Worm (Caenorhabditis elegans): ENCODE data around the gene srh-149.

Gene srh-149

DNA sequence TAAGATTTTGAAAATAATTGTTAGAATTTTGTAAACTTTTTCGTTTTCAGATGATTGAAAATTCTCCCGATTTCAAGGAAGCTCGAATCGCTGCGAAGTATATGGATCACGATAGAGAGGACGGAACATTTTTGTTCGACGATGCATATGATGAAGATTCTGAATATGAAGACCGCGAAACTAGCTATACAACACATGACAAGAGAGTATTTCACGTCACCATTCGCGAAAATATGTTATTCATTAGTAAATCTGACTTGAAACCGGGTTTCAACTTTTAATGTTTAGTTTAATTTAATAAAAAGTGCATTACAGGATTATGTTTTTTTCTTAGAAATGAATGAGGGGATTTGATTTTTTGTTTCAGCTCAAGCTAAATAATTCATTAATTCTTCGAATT lies 29.4 kb upstream of the srh-149 start, which contains the start of gene str-57:
Gene str-57, plus strand, starts transcription at position 301 of the 400 bp plus-strand sequence.
- TF ChIP-seq aha-1 (tag) (peak; percentile 18), lin-38 (GFP tag; IDR thresholded peaks at IDR 0.05) (no peak)

DNA sequence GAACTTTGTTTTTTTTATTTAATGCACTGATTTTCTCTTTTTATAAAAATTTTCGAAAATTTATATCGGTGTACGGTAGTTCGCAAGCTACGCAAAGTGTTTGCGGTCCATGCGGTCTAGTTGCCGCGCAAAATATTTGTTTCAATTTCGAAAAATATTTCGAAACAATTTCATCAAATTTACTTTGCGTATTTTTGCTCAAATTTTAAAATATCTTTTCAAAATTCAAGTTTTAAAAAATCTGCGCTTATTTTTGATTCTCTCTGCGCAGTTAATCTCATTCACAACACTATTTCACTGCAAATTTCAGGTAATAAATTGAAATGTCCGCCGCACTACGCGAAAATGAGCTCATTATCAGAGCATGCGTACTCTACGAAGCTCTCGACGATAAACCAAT lies 26.4 kb upstream of the srh-149 start, which contains the start of gene fbxa-197:
Gene fbxa-197, plus strand, starts transcription at position 301 of the 400 bp plus-strand sequence.
- no peak for TF ChIP-seq unc-39 (tag; optimal IDR thresholded peaks at IDR 0.05)
- TF ChIP-seq aha-1 (tag), result no peak
- no peak for TF ChIP-seq egl-27 (tag; optimal IDR thresholded peaks at IDR 0.05)
- no peak for TF ChIP-seq zip-11 (GFP tag; IDR thresholded peaks at IDR 0.05)
- TF ChIP-seq lin-13 (GFP tag; optimal IDR thresholded peaks at IDR 0.05), result no peak
- no peak for TF ChIP-seq ces-1 (GFP tag; optimal IDR thresholded peaks at IDR 0.05)

DNA sequence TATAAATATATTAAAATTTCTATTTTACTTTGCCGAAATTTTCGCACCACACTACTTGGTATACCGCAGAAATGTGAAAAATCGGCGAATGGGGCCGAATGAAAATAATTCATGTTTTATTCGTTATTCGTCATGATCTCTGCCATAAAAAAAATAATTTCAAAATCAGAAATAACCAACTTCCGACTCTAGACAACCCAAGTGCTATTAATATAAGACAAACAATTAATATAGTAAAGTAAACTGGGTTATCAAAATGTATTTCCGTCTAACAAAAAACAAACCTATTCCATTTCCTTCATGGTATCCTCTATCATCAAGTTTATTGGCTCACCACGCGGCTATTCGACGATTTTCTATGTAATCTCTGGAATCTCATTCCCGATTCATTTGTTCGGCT lies 24.8 kb upstream of the srh-149 start, which contains the start of gene srh-293:
Gene srh-293, plus strand, starts transcription at position 301 of the 400 bp plus-strand sequence.
- no peak for TF ChIP-seq hif-1 (tag; optimal IDR thresholded peaks at IDR 0.05)
- no peak for TF ChIP-seq egl-43 (GFP tag; IDR thresholded peaks at IDR 0.05)
- TF ChIP-seq ceh-28 (tag; optimal IDR thresholded peaks at IDR 0.05), result no peak
- no peak for TF ChIP-seq ces-1 (GFP tag; optimal IDR thresholded peaks at IDR 0.05)
- TF ChIP-seq lin-38 (GFP tag; IDR thresholded peaks at IDR 0.05), result no peak
- no peak for TF ChIP-seq ZK337.2 (GFP tag; IDR thresholded peaks at IDR 0.05)
- TF ChIP-seq R02D3.7 (tag; optimal IDR thresholded peaks at IDR 0.05), result no peak
- TF ChIP-seq unc-62 (GFP tag; optimal IDR thresholded peaks at IDR 0.05 in 1 of 2), result no peak
- no peak for TF ChIP-seq unc-62 (tag; optimal IDR thresholded peaks at IDR 0.05)
- no peak for TF ChIP-seq tag-97 (GFP tag; IDR thresholded peaks at IDR 0.05)

DNA sequence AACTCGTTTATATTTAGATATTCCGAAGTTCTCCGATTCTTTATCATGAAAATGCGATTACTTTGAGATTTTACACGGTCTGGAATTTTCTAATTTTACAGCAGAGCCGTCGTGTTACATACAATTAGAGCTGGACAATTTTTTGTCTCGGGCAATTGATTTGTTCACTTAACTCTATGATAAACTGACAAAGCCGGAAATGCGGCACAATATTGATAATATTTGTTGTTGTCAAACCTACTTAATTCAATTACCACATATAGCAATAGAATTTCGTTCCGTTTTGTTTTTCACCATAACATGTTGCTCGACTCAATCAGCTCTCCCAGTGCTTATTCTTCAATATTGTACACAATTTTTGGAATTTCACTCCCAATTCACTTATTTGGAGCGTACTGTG lies 22.0 kb upstream of the srh-149 start, which contains the start of gene srh-299:
Gene srh-299, plus strand, starts transcription at position 301 of the 400 bp plus-strand sequence.
- TF ChIP-seq F37D6.2 (tag; optimal IDR thresholded peaks at IDR 0.05) (no peak), aha-1 (tag) (peak; percentile 46)

DNA sequence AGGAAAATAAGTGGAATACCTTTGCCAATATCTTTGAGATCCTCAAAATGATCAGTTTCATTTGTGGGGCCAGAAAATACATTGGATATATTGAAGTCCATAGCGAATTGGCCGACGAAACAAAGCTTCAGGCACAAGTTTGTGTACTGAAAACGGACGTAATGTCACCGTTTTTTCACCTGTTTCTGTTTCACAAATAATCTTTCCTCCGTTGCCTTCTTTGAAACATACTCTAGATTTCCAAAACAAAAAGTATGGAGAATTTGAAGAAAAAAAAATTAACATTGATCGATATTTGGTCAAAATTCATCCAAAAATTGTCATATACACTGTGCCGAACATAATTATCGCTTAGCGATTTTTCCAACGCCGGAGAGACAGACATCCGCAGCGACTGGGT lies 21.6 kb upstream of the srh-149 start, which contains the start of gene srz-12:
Gene srz-12, minus strand, starts transcription at position 101 of the 400 bp plus-strand sequence.
- no peak for TF ChIP-seq dve-1 (tag; optimal IDR thresholded peaks at IDR 0.05; ENCODE audit: insufficient read depth)
- TF ChIP-seq Y75B8A.6 (GFP tag; IDR thresholded peaks at IDR 0.05), result no peak
- no peak for TF ChIP-seq F37D6.2 (tag; optimal IDR thresholded peaks at IDR 0.05)
- no peak for TF ChIP-seq mxl-2 (GFP tag; conservative IDR thresholded peaks at IDR 0.05)
- TF ChIP-seq snpc-4 (tag; optimal IDR thresholded peaks at IDR 0.05), result no peak
- TF ChIP-seq mxl-3 (GFP tag; optimal IDR thresholded peaks at IDR 0.05), result no peak
- TF ChIP-seq hif-1 (tag; optimal IDR thresholded peaks at IDR 0.05), result no peak
- TF ChIP-seq aly-2 (tag; optimal IDR thresholded peaks at IDR 0.05), result no peak
- TF ChIP-seq nhr-10 (tag; optimal IDR thresholded peaks at IDR 0.05), result no peak
- TF ChIP-seq lim-7 (GFP tag; IDR thresholded peaks at IDR 0.05), result no peak
- TF ChIP-seq attf-4 (tag; optimal IDR thresholded peaks at IDR 0.05), result no peak
- no peak for TF ChIP-seq dpl-1 (GFP tag; optimal IDR thresholded peaks at IDR 0.05)
- no peak for TF ChIP-seq nhr-25 (tag; optimal IDR thresholded peaks at IDR 0.05; ENCODE audit: borderline replicate concordance, insufficient read depth)
- no peak for TF ChIP-seq nhr-76 (tag; optimal IDR thresholded peaks at IDR 0.05)
- TF ChIP-seq unc-62 (GFP tag; optimal IDR thresholded peaks at IDR 0.05 in 1 of 2), result no peak
- TF ChIP-seq unc-62 (tag; optimal IDR thresholded peaks at IDR 0.05), result no peak
- no peak for TF ChIP-seq Y48G9A.11 (GFP tag; IDR thresholded peaks at IDR 0.05)
- no peak for TF ChIP-seq rbr-2 (tag; optimal IDR thresholded peaks at IDR 0.05)
- no peak for TF ChIP-seq ceh-62 (tag; optimal IDR thresholded peaks at IDR 0.05)
- no peak for TF ChIP-seq daf-12 (tag; optimal IDR thresholded peaks at IDR 0.05)

DNA sequence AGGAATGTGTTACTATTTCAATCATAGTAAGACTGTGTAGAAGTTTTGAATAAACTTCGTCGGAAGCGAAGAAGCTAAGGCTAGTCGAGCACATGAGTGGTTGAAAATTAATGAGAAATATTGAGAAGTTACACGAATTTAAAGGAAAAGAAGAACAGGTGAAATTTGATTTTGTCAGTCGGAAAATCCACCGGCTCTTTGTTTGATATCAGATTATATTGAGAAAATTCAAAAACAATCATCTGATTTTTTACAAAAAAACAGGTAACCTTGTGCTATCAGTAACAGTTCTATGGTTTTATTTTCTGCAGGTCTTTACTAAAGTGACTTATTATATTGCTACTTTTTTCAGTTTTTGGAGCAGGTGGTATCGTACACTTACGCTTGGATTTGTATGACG lies 17.3 kb upstream of the srh-149 start, which contains the start of gene srh-148:
Gene srh-148, minus strand, starts transcription at position 101 of the 400 bp plus-strand sequence.
- no peak for TF ChIP-seq dve-1 (tag; optimal IDR thresholded peaks at IDR 0.05; ENCODE audit: insufficient read depth)
- TF ChIP-seq mdt-29 (GFP tag; IDR thresholded peaks at IDR 0.05), result no peak
- TF ChIP-seq daf-8 (GFP tag; IDR thresholded peaks at IDR 0.05), result no peak
- no peak for TF ChIP-seq F10B5.3 (tag; optimal IDR thresholded peaks at IDR 0.05)
- TF ChIP-seq R02D3.7 (tag; optimal IDR thresholded peaks at IDR 0.05), result no peak
- no peak for TF ChIP-seq nhr-25 (tag; optimal IDR thresholded peaks at IDR 0.05; ENCODE audit: borderline replicate concordance, insufficient read depth)
- no peak for TF ChIP-seq nhr-111 (GFP tag; optimal IDR thresholded peaks at IDR 0.05)

Data from whole organism, L4 larva.